Worm (Caenorhabditis elegans) whole organism, L4 larva: ENCODE data around the gene cha-1.

ENCODE experiments used
- F10B5.3 ChIP-seq: sonication (generic microtip); optimal IDR thresholded peaks from 2 replicates; lab custom pipeline; 2016; ENCODE audit warnings: mild to moderate bottlenecking, missing genetic modification characterization, missing compliant biosample characterization
- F37D6.2 ChIP-seq: sonication (generic microtip); optimal IDR thresholded peaks from 2 replicates; lab custom pipeline; 2016; ENCODE audit warnings: mild to moderate bottlenecking, missing genetic modification characterization, missing compliant biosample characterization
- T26A8.4 ChIP-seq: fragments of 200-800 bp; sonication (Bioruptor generic); IDR thresholded peaks from 2 replicates; pipeline ENCODE4 v1.3.6; 2022; ENCODE audit warnings: missing genetic modification characterization, missing compliant biosample characterization
- Y5F2A.4 ChIP-seq: fragments of 200-800 bp; sonication (Bioruptor generic); optimal IDR thresholded peaks from 2 replicates; lab custom pipeline; 2018; ENCODE audit warnings: mild to moderate bottlenecking, missing genetic modification characterization, missing compliant biosample characterization
- ZK546.5 ChIP-seq, 2 experiments: sonication (generic microtip); optimal IDR thresholded peaks; 2 replicates each; lab custom pipeline; 2017; ENCODE audit warnings: missing biosample characterization in 2 of 2, missing genetic modification characterization in 2 of 2
- aha-1 ChIP-seq: fragments of 150-350 bp; peaks from one replicate; lab custom pipeline; 2014; ENCODE audit warnings: missing biosample characterization, missing genetic modification characterization
- attf-4 ChIP-seq: sonication (generic microtip); optimal IDR thresholded peaks from 3 replicates; lab custom pipeline; 2017; ENCODE audit warnings: missing biosample characterization, missing genetic modification characterization
- ceh-20 ChIP-seq: fragments of 200-800 bp; sonication (Bioruptor generic); IDR thresholded peaks from 2 replicates; pipeline ENCODE4 v1.3.6; 2022; ENCODE audit warnings: missing genetic modification reagents, missing genetic modification characterization, missing compliant biosample characterization
- ceh-28 ChIP-seq: fragments of 150-350 bp; optimal IDR thresholded peaks from 2 replicates; lab custom pipeline; 2014; ENCODE audit warnings: missing biosample characterization, missing genetic modification reagents, missing genetic modification characterization
- ceh-44 ChIP-seq: fragments of 200-800 bp; sonication (Bioruptor generic); IDR thresholded peaks from 2 replicates; pipeline ENCODE4 v1.3.6; 2022; ENCODE audit warnings: missing genetic modification reagents, missing genetic modification characterization, missing compliant biosample characterization
- ceh-62 ChIP-seq: sonication (generic microtip); optimal IDR thresholded peaks from 2 replicates; lab custom pipeline; 2017; ENCODE audit warnings: missing biosample characterization, missing genetic modification characterization
- ceh-82 ChIP-seq: sonication (generic microtip); optimal IDR thresholded peaks from 2 replicates; lab custom pipeline; 2017; ENCODE audit warnings: missing biosample characterization, missing genetic modification characterization
- ctbp-1 ChIP-seq: fragments of 200-800 bp; sonication (Bioruptor generic); IDR thresholded peaks from 2 replicates; pipeline ENCODE4 v1.3.6; 2022; ENCODE audit warnings: missing genetic modification reagents, missing genetic modification characterization, missing compliant biosample characterization
- dmd-6 ChIP-seq: fragments of 200-800 bp; sonication (Bioruptor generic); IDR thresholded peaks from 2 replicates; pipeline ENCODE4 v1.3.6; 2022; ENCODE audit warnings: missing genetic modification reagents, missing genetic modification characterization, missing compliant biosample characterization
- dmd-8 ChIP-seq: fragments of 200-800 bp; sonication (Bioruptor generic); IDR thresholded peaks from 2 replicates; pipeline ENCODE4 v1.3.6; 2022; ENCODE audit warnings: missing genetic modification characterization, missing compliant biosample characterization
- dve-1 ChIP-seq: sonication (generic microtip); optimal IDR thresholded peaks from 2 replicates; lab custom pipeline; 2017; ENCODE audit warnings: antibody characterized with exemption, mild to moderate bottlenecking, missing genetic modification characterization, missing compliant biosample characterization; ENCODE audit not compliant: insufficient read depth
- gei-8 ChIP-seq: fragments of 200-800 bp; sonication (Bioruptor generic); optimal IDR thresholded peaks from 2 replicates; lab custom pipeline; 2018; ENCODE audit warnings: mild to moderate bottlenecking, missing genetic modification characterization, missing compliant biosample characterization
- hif-1 ChIP-seq, 2 experiments: sonication (generic microtip); optimal IDR thresholded peaks; 2 replicates each; lab custom pipeline; 2016 to 2017; ENCODE audit warnings: missing compliant biosample characterization in 2 of 2, missing genetic modification characterization in 2 of 2, missing genetic modification reagents in 2 of 2, missing genotype in 2 of 2, mild to moderate bottlenecking in 1 of 2
- lim-7 ChIP-seq: fragments of 200-800 bp; sonication (Bioruptor generic); IDR thresholded peaks from 2 replicates; pipeline ENCODE4 v1.3.6; 2022; ENCODE audit warnings: missing genetic modification characterization, missing compliant biosample characterization
- lin-1 ChIP-seq: fragments of 200-800 bp; sonication (Bioruptor generic); IDR thresholded peaks from 2 replicates; pipeline ENCODE4 v1.3.6; 2022; ENCODE audit warnings: missing genetic modification reagents, missing genetic modification characterization, missing compliant biosample characterization
- lin-13 ChIP-seq: fragments of 150-350 bp; optimal IDR thresholded peaks from 2 replicates; lab custom pipeline; 2014; ENCODE audit warnings: missing biosample characterization, missing genetic modification reagents, missing genetic modification characterization
- lin-38 ChIP-seq: fragments of 200-800 bp; sonication (Bioruptor generic); IDR thresholded peaks from 2 replicates; pipeline ENCODE4 v1.3.6; 2022; ENCODE audit warnings: missing genetic modification reagents, missing genetic modification characterization, missing compliant biosample characterization
- lir-3 ChIP-seq: sonication (generic microtip); optimal IDR thresholded peaks from 2 replicates; lab custom pipeline; 2016; ENCODE audit warnings: mild to moderate bottlenecking, missing genetic modification characterization, missing compliant biosample characterization
- mep-1 ChIP-seq: fragments of 150-350 bp; sonication (generic microtip); optimal IDR thresholded peaks from 3 replicates; lab custom pipeline; 2014; ENCODE audit warnings: missing biosample characterization, missing genetic modification characterization
- mes-2 ChIP-seq: sonication (generic microtip); optimal IDR thresholded peaks from 2 replicates; lab custom pipeline; 2016; ENCODE audit warnings: missing genotype, mild to moderate bottlenecking, missing genetic modification characterization, missing compliant biosample characterization; ENCODE audit not compliant: poor library complexity, severe bottlenecking
- mxl-2 ChIP-seq: fragments of 200-800 bp; sonication (Bioruptor generic); conservative IDR thresholded peaks from 2 replicates; pipeline ENCODE4 v1.3.6; 2022; ENCODE audit warnings: missing genetic modification reagents, missing genetic modification characterization, missing compliant biosample characterization
- nhr-10 ChIP-seq: fragments of 150-350 bp; optimal IDR thresholded peaks from 2 replicates; lab custom pipeline; 2014; ENCODE audit warnings: missing biosample characterization, missing genetic modification characterization
- nhr-237 ChIP-seq: sonication (generic microtip); optimal IDR thresholded peaks from 2 replicates; lab custom pipeline; 2017; ENCODE audit warnings: missing biosample characterization, missing genetic modification characterization
- nhr-28 ChIP-seq: fragments of 150-350 bp; optimal IDR thresholded peaks from 2 replicates; lab custom pipeline; 2014; ENCODE audit warnings: missing biosample characterization, missing genetic modification characterization
- nhr-41 ChIP-seq: fragments of 200-800 bp; sonication (Bioruptor generic); IDR thresholded peaks from 2 replicates; pipeline ENCODE4 v1.3.6; 2022; ENCODE audit warnings: missing genetic modification reagents, missing genetic modification characterization, missing compliant biosample characterization
- nhr-48 ChIP-seq: sonication (generic microtip); optimal IDR thresholded peaks from 2 replicates; lab custom pipeline; 2016; ENCODE audit warnings: mild to moderate bottlenecking, missing genetic modification characterization, missing compliant biosample characterization
- nhr-77 ChIP-seq: fragments of 150-350 bp; optimal IDR thresholded peaks from 2 replicates; lab custom pipeline; 2014; ENCODE audit warnings: missing biosample characterization, missing genetic modification characterization
- pha-4 ChIP-seq, 2 experiments: fragments of 150-350 bp in 1 of 2; fragments of 200-800 bp in 1 of 2; sonication (Bioruptor generic) in 1 of 2; IDR thresholded peaks in 1 of 2; optimal IDR thresholded peaks in 1 of 2; 2 replicates each; pipeline versions ENCODE4 v1.3.6 to Lab custom; 2014 to 2022; ENCODE audit warnings: missing genetic modification characterization in 2 of 2, missing genetic modification reagents in 2 of 2, missing biosample characterization in 1 of 2, missing compliant biosample characterization in 1 of 2
- saeg-2 ChIP-seq: fragments of 200-800 bp; sonication (Bioruptor generic); IDR thresholded peaks from 2 replicates; pipeline ENCODE4 v1.3.6; 2022; ENCODE audit warnings: missing genetic modification reagents, missing genetic modification characterization, missing compliant biosample characterization
- snpc-1.2 ChIP-seq: fragments of 200-800 bp; sonication (Bioruptor generic); IDR thresholded peaks from 2 replicates; pipeline ENCODE4 v1.3.6; 2022; ENCODE audit warnings: missing genetic modification reagents, missing genetic modification characterization, missing compliant biosample characterization
- snpc-4 ChIP-seq: fragments of 150-350 bp; optimal IDR thresholded peaks from 2 replicates; lab custom pipeline; 2014; ENCODE audit warnings: missing biosample characterization, missing genetic modification characterization
- tag-97 ChIP-seq: fragments of 200-800 bp; sonication (Bioruptor generic); IDR thresholded peaks from 2 replicates; pipeline ENCODE4 v1.3.6; 2022; ENCODE audit warnings: missing genetic modification characterization, missing compliant biosample characterization
- unc-62 ChIP-seq, 3 experiments: fragments of 150-350 bp in 1 of 3; sonication (generic microtip); optimal IDR thresholded peaks in 2 of 3; peaks in 1 of 3; 1 replicate in 1 of 3; 2 replicates in 2 of 3; lab custom pipeline; 2014 to 2017; ENCODE audit warnings: missing biosample characterization in 3 of 3, missing genetic modification characterization in 3 of 3, missing genetic modification reagents in 3 of 3, missing genotype in 1 of 3
- zfp-3 ChIP-seq: fragments of 200-800 bp; sonication (Bioruptor generic); conservative IDR thresholded peaks from 2 replicates; pipeline ENCODE4 v1.3.6; 2022; ENCODE audit warnings: missing genetic modification reagents, missing genetic modification characterization, missing compliant biosample characterization
- zip-2 ChIP-seq: fragments of 150-350 bp; optimal IDR thresholded peaks from 2 replicates; lab custom pipeline; 2014; ENCODE audit warnings: missing biosample characterization, missing genetic modification characterization
- ztf-11 ChIP-seq: fragments of 150-350 bp; optimal IDR thresholded peaks from 2 replicates; lab custom pipeline; 2014; ENCODE audit warnings: missing biosample characterization, missing genetic modification characterization

Gene cha-1

DNA sequence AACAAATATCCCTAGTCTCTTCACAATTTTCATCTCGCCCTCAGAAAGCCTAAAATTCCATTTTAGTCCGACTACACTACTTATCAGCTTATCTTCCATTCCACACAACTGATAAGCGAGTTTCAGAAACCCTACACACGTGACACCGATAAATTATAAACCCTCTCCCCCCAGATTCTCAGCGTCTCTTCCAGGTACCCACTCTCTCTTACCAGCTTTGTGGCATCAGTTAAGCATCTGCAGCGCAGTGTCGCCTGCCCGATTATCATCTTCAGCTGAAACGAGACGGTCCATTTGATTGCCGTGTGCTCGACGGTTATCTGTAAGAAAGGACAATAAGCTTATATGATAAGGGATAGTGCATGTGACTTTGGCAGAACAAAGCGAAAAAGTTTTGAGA is 12.7 kb downstream of the cha-1 start (continued):
- TF ChIP-seq nhr-48 (peak; percentile 83), gei-8 (GFP tag; lab: Kevin White, UChicago) (peak; percentile 59), nhr-77 (tag; lab: Kevin White, UChicago) (peak; percentile 64), nhr-28 (tag; lab: Kevin White, UChicago) (peak; percentile 89), dve-1 (tag; lab: Kevin White, UChicago) (peak; percentile 94), pha-4 (GFP tag; IDR thresholded peaks at IDR 0.05; lab: Robert Waterston, UW) (peak; percentile 68; the same call in 1 of the 2 replicates), pha-4 (tag; optimal IDR thresholded peaks at IDR 0.05; lab: Kevin White, UChicago) (no peak), T26A8.4 (peak; percentile 64; the same call in 1 of the 2 replicates), snpc-1.2 (GFP tag; lab: Robert Waterston, UW) (no peak), saeg-2 (GFP tag; lab: Robert Waterston, UW) (peak; percentile 76; the same call in 1 of the 2 replicates), attf-4 (tag; lab: Kevin White, UChicago) (no peak), nhr-237 (tag; lab: Kevin White, UChicago) (no peak), hif-1 (tag; optimal IDR thresholded peaks at IDR 0.05; lab: Kevin White, UChicago) (peak in 1 of 2 experiments; percentile 17), ceh-28 (tag; lab: Kevin White, UChicago) (no peak), lim-7 (GFP tag; lab: Robert Waterston, UW) (no peak)

DNA sequence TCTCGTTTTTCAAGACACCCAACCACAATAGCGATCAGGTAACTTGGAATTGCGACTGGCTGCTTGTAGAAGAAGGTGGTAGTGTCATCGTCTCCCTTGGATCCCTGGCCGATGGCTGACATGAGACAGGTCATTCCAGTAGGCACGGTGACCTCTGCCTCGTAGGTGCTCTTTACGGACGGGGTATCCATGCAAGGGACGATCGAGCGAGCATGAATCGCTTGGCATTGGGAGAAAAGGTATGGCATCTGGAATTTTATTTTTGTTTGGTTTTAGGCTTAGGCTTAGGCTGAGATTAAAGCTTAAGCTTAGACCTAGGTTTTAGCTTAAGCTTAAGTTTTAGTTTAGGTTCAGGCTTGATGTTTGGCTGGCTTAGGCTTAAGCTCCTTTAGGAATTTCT is 13.5 kb downstream of the cha-1 start:
- TF ChIP-seq lim-7 (GFP tag; lab: Robert Waterston, UW): no peak
- no peak for TF ChIP-seq lin-13 (GFP tag; lab: Kevin White, UChicago)
- TF ChIP-seq mes-2 (tag; lab: Kevin White, UChicago): no peak
- TF ChIP-seq ZK546.5 (tag; optimal IDR thresholded peaks at IDR 0.05; lab: Kevin White, UChicago): no peak
- TF ChIP-seq nhr-28 (tag; lab: Kevin White, UChicago): no peak
- no peak for TF ChIP-seq ceh-62 (tag; lab: Kevin White, UChicago)
- no peak for TF ChIP-seq ceh-82
- peak; percentile 59; the same call in 1 of the 2 replicates for TF ChIP-seq dmd-8 (GFP tag; lab: Robert Waterston, UW)
- TF ChIP-seq dmd-6 (GFP tag; lab: Robert Waterston, UW): no peak
- peak; percentile 83 for TF ChIP-seq aha-1
- no peak for TF ChIP-seq tag-97 (GFP tag; lab: Robert Waterston, UW)
- TF ChIP-seq lir-3: no peak
- no peak for TF ChIP-seq ceh-44 (GFP tag; lab: Robert Waterston, UW)
- no peak for TF ChIP-seq Y5F2A.4 (GFP tag; lab: Kevin White, UChicago)
- TF ChIP-seq F37D6.2 (tag; lab: Kevin White, UChicago): no peak

DNA sequence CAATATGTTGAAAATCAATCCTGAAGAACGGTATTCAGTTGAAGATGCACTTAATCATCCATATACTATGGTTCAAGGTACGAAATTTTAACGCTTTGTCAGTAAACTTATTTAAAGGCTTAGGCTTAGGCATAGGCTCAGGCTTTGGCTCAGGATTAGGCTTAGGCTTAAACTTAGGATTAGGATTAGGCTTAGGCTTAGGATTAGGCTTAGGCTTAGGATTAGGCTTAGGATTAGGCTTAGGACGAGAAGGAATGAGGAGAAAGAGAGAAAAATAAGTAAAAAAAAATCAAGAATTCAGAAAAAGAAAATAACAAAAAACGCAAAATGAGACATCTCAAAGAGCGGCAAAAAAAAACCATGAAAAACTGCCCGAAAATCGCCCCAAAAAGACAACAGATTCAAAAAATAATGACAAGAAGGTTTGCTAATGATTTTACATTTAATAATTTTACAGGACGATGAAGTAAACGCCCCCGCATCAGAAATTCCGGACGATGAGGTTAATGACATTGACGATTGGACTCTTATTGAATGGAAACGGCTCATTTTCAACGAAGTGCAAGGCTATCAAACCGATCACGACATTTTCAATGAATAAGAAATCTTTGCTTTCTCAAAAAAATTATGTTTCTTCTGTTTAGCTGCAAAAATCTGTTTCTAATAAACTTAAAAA is 15.8 kb downstream of the cha-1 start:
- TF ChIP-seq nhr-77 (tag; lab: Kevin White, UChicago): no peak
- no peak for TF ChIP-seq F10B5.3 (tag; lab: Kevin White, UChicago)
- TF ChIP-seq tag-97 (GFP tag; lab: Robert Waterston, UW): no peak
- peak in 1 of 2 experiments; percentile 14 for TF ChIP-seq unc-62 (GFP tag; optimal IDR thresholded peaks at IDR 0.05 in 1 of 2; lab: Kevin White, UChicago)
- TF ChIP-seq unc-62 (tag; optimal IDR thresholded peaks at IDR 0.05; lab: Kevin White, UChicago): no peak
- TF ChIP-seq zip-2 (tag; lab: Kevin White, UChicago): no peak
- no peak for TF ChIP-seq mep-1 (tag; lab: Kevin White, UChicago)
- no peak for TF ChIP-seq lir-3
- TF ChIP-seq nhr-10 (tag; lab: Kevin White, UChicago): peak; percentile 32
- no peak for TF ChIP-seq snpc-4 (tag; lab: Kevin White, UChicago)
- TF ChIP-seq ceh-44 (GFP tag; lab: Robert Waterston, UW): no peak
- TF ChIP-seq ctbp-1 (GFP tag; lab: Robert Waterston, UW): no peak
- TF ChIP-seq zfp-3 (GFP tag; lab: Robert Waterston, UW): peak; percentile 52; the same call in 1 of the 2 replicates
- TF ChIP-seq pha-4 (GFP tag; IDR thresholded peaks at IDR 0.05; lab: Robert Waterston, UW): peak; percentile 43; the same call in 1 of the 2 replicates
- no peak for TF ChIP-seq pha-4 (tag; optimal IDR thresholded peaks at IDR 0.05; lab: Kevin White, UChicago)
- TF ChIP-seq lin-1: 0 out of 2 replicates have a peak, but pooled peaks have one; percentile 24
- TF ChIP-seq dmd-8 (GFP tag; lab: Robert Waterston, UW): 0 out of 2 replicates have a peak, but pooled peaks have one; percentile 18
- TF ChIP-seq lin-38 (GFP tag; lab: Robert Waterston, UW): peak; percentile 59
- TF ChIP-seq ceh-82: no peak
- TF ChIP-seq Y5F2A.4 (GFP tag; lab: Kevin White, UChicago): no peak
- TF ChIP-seq ceh-20: no peak
- TF ChIP-seq mxl-2 (GFP tag; lab: Robert Waterston, UW): no peak
- no peak for TF ChIP-seq nhr-41 (GFP tag; lab: Robert Waterston, UW)
- TF ChIP-seq ztf-11 (tag; lab: Kevin White, UChicago): no peak
